Fruit fly (Drosophila melanogaster) whole organism, prepupa: ENCODE measurements around the gene CG4953.

Source experiments
- Blimp-1 ChIP-seq: fragments of 200-800 bp; sonication (Bioruptor generic); optimal IDR thresholded peaks from 3 replicates; lab custom pipeline; 2017; ENCODE audit warnings: missing biosample characterization, missing genetic modification characterization, mild to moderate bottlenecking, moderate library complexity, missing genetic modification reagents
- CG10631 ChIP-seq: fragments of 200-800 bp; sonication (Bioruptor generic); optimal IDR thresholded peaks from 2 replicates; lab custom pipeline; 2016; ENCODE audit warnings: missing biosample characterization, missing genetic modification characterization
- CG11294 ChIP-seq: fragments of 200-800 bp; sonication (Bioruptor generic); IDR thresholded peaks from 2 replicates; pipeline ENCODE4 v1.3.6; 2022; ENCODE audit warnings: missing biosample characterization, missing genetic modification characterization
- CG11762 ChIP-seq: fragments of 200-800 bp; sonication (Bioruptor generic); optimal IDR thresholded peaks from 3 replicates; lab custom pipeline; 2016; ENCODE audit warnings: missing biosample characterization, missing genetic modification characterization; ENCODE audit not compliant: insufficient read depth
- CG11902 ChIP-seq: fragments of 200-800 bp; sonication (Bioruptor generic); optimal IDR thresholded peaks from 3 replicates; lab custom pipeline; 2016; ENCODE audit warnings: missing biosample characterization, missing genetic modification characterization
- CG3032 ChIP-seq: fragments of 200-800 bp; optimal IDR thresholded peaks from 2 replicates; lab custom pipeline; 2019; ENCODE audit warnings: missing biosample characterization, mild to moderate bottlenecking, missing genetic modification characterization, moderate library complexity
- CG32006 ChIP-seq: fragments of 200-800 bp; sonication (Bioruptor generic); optimal IDR thresholded peaks from 3 replicates; lab custom pipeline; 2017; ENCODE audit warnings: missing biosample characterization, mild to moderate bottlenecking, missing genetic modification characterization
- CG34406 ChIP-seq: fragments of 200-800 bp; sonication (Bioruptor generic); optimal IDR thresholded peaks from 3 replicates; lab custom pipeline; 2016; ENCODE audit warnings: missing biosample characterization, missing genetic modification characterization
- CG4318 ChIP-seq: fragments of 200-800 bp; sonication (Bioruptor generic); optimal IDR thresholded peaks from 3 replicates; lab custom pipeline; 2017; ENCODE audit warnings: missing biosample characterization, mild to moderate bottlenecking, missing genetic modification characterization
- CG6276 ChIP-seq: fragments of 200-800 bp; sonication (Bioruptor generic); optimal IDR thresholded peaks from 2 replicates; lab custom pipeline; 2017; ENCODE audit warnings: missing biosample characterization, mild to moderate bottlenecking, missing genetic modification characterization
- CG6792 ChIP-seq: fragments of 200-800 bp; sonication (Bioruptor generic); optimal IDR thresholded peaks from 3 replicates; lab custom pipeline; 2016; ENCODE audit warnings: missing biosample characterization, missing genetic modification characterization
- CG6854 ChIP-seq: fragments of 200-800 bp; sonication (Bioruptor generic); optimal IDR thresholded peaks from 2 replicates; lab custom pipeline; 2017; ENCODE audit warnings: missing biosample characterization, mild to moderate bottlenecking, missing genetic modification characterization
- CG8319 ChIP-seq: fragments of 200-800 bp; sonication (Bioruptor generic); optimal IDR thresholded peaks from 3 replicates; lab custom pipeline; 2016; ENCODE audit warnings: missing biosample characterization, missing genetic modification characterization
- CG8632 ChIP-seq: fragments of 200-800 bp; sonication (Bioruptor generic); optimal IDR thresholded peaks from 3 replicates; lab custom pipeline; 2016; ENCODE audit warnings: missing biosample characterization, missing genetic modification characterization
- CG9139 ChIP-seq: fragments of 200-800 bp; sonication (Bioruptor generic); optimal IDR thresholded peaks from 3 replicates; lab custom pipeline; 2017; ENCODE audit warnings: missing biosample characterization, mild to moderate bottlenecking, missing genetic modification characterization
- Eip78C ChIP-seq: fragments of 200-800 bp; sonication (Bioruptor generic); peaks from one replicate; lab custom pipeline; 2016; ENCODE audit warnings: missing biosample characterization, missing genetic modification characterization
- Ets21C ChIP-seq: fragments of 200-800 bp; sonication (Bioruptor generic); optimal IDR thresholded peaks from 3 replicates; lab custom pipeline; 2016; ENCODE audit warnings: missing biosample characterization, missing genetic modification characterization
- Hr39 ChIP-seq: fragments of 200-800 bp; sonication (Bioruptor generic); optimal IDR thresholded peaks from 2 replicates; lab custom pipeline; 2016; ENCODE audit warnings: missing biosample characterization, missing genetic modification characterization
- Hr4 ChIP-seq: fragments of 200-800 bp; sonication (Bioruptor generic); optimal IDR thresholded peaks from 3 replicates; lab custom pipeline; 2016; ENCODE audit warnings: missing biosample characterization, missing genetic modification characterization
- Lpt ChIP-seq: fragments of 200-800 bp; sonication (Bioruptor generic); optimal IDR thresholded peaks from 3 replicates; lab custom pipeline; 2016; ENCODE audit warnings: missing biosample characterization, missing genetic modification characterization
- Met ChIP-seq: fragments of 200-800 bp; sonication (Bioruptor generic); optimal IDR thresholded peaks from 3 replicates; lab custom pipeline; 2016; ENCODE audit warnings: missing biosample characterization, missing genetic modification characterization
- Smox ChIP-seq: fragments of 200-800 bp; sonication (Bioruptor generic); optimal IDR thresholded peaks from 3 replicates; lab custom pipeline; 2016; ENCODE audit warnings: missing biosample characterization, missing genetic modification characterization
- Sox102F ChIP-seq: fragments of 200-800 bp; sonication (Bioruptor generic); optimal IDR thresholded peaks from 2 replicates; lab custom pipeline; 2016; ENCODE audit warnings: missing biosample characterization, mild to moderate bottlenecking, missing genetic modification characterization
- achi ChIP-seq: fragments of 200-800 bp; sonication (Bioruptor generic); optimal IDR thresholded peaks from 3 replicates; lab custom pipeline; 2016; ENCODE audit warnings: missing biosample characterization, missing genetic modification characterization
- cyc ChIP-seq: fragments of 200-800 bp; sonication (Bioruptor generic); optimal IDR thresholded peaks from 3 replicates; lab custom pipeline; 2016; ENCODE audit warnings: missing biosample characterization, missing genetic modification characterization
- dac ChIP-seq: fragments of 200-800 bp; sonication (Bioruptor generic); optimal IDR thresholded peaks from 2 replicates; lab custom pipeline; 2017; ENCODE audit warnings: missing biosample characterization, mild to moderate bottlenecking, missing genetic modification characterization
- dsx ChIP-seq: fragments of 200-800 bp; optimal IDR thresholded peaks from 3 replicates; lab custom pipeline; 2019; ENCODE audit warnings: missing biosample characterization, mild to moderate bottlenecking, missing genetic modification characterization, moderate library complexity; ENCODE audit not compliant: poor library complexity, severe bottlenecking
- esn ChIP-seq: fragments of 200-800 bp; sonication (Bioruptor generic); optimal IDR thresholded peaks from 2 replicates; lab custom pipeline; 2016; ENCODE audit warnings: missing biosample characterization, mild to moderate bottlenecking, missing genetic modification characterization, moderate library complexity
- fd85E ChIP-seq: fragments of 200-800 bp; sonication (Bioruptor generic); optimal IDR thresholded peaks from 3 replicates; lab custom pipeline; 2016; ENCODE audit warnings: missing biosample characterization, missing genetic modification characterization
- fkh ChIP-seq: fragments of 200-800 bp; sonication (Bioruptor generic); optimal IDR thresholded peaks from 3 replicates; lab custom pipeline; 2017; ENCODE audit warnings: missing biosample characterization, mild to moderate bottlenecking, missing genetic modification characterization, moderate library complexity
- lz ChIP-seq: fragments of 200-800 bp; sonication (Bioruptor generic); optimal IDR thresholded peaks from 3 replicates; lab custom pipeline; 2016; ENCODE audit warnings: missing biosample characterization, missing genetic modification characterization
- net ChIP-seq: fragments of 200-800 bp; sonication (Bioruptor generic); optimal IDR thresholded peaks from 3 replicates; lab custom pipeline; 2016; ENCODE audit warnings: missing biosample characterization, missing genetic modification characterization
- salr ChIP-seq, 2 experiments: fragments of 200-800 bp; sonication (Bioruptor generic); optimal IDR thresholded peaks; 3 replicates each; lab custom pipeline; 2016 to 2018; ENCODE audit warnings: missing biosample characterization in 2 of 2, missing genetic modification characterization in 2 of 2, mild to moderate bottlenecking in 1 of 2
- ss ChIP-seq, 2 experiments: fragments of 200-800 bp; sonication (Bioruptor generic); optimal IDR thresholded peaks; 2 replicates in 1 of 2; 3 replicates in 1 of 2; lab custom pipeline; 2017 to 2018; ENCODE audit warnings: mild to moderate bottlenecking in 2 of 2, missing biosample characterization in 2 of 2, missing genetic modification characterization in 2 of 2, moderate library complexity in 1 of 2
- svp ChIP-seq: fragments of 200-800 bp; sonication (Bioruptor generic); peaks from one replicate; lab custom pipeline; 2016; ENCODE audit warnings: missing biosample characterization, missing genetic modification characterization
- topi ChIP-seq: fragments of 200-800 bp; sonication (Bioruptor generic); optimal IDR thresholded peaks from 3 replicates; lab custom pipeline; 2016; ENCODE audit warnings: missing biosample characterization, missing genetic modification characterization
- vri ChIP-seq: fragments of 200-800 bp; sonication (Bioruptor generic); optimal IDR thresholded peaks from 3 replicates; lab custom pipeline; 2016; ENCODE audit warnings: missing biosample characterization, mild to moderate bottlenecking, missing genetic modification characterization

Gene CG4953

DNA sequence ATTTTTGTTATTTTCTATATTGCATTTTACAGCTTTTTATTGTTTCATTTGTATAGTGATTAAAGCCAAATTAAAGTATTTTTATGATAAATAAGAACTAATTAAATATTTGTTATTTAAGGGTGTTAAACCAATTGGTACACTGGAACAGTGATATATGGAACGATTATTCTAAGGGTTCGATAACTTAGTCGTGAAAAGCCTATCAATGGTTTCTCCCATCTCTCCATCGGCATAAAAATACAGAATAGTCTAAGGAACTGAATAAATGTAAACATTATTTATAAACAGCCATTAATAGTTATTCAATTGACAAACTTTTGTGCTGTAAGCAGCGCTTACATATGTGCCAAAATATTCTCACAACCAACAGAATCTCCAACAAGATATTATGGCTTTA is 1.4 kb upstream of the CG4953 start, which contains the start of gene Mob3:
TSS of gene Mob3 (plus strand) at position 208 of the 400 bp plus-strand sequence.
- TF ChIP-seq CG6854 (GFP tag; lab: Kevin White, UChicago) = no peak
- TF ChIP-seq esn (GFP tag; lab: Kevin White, UChicago) = peak; percentile 30
- peak; percentile 43 for TF ChIP-seq fkh

DNA sequence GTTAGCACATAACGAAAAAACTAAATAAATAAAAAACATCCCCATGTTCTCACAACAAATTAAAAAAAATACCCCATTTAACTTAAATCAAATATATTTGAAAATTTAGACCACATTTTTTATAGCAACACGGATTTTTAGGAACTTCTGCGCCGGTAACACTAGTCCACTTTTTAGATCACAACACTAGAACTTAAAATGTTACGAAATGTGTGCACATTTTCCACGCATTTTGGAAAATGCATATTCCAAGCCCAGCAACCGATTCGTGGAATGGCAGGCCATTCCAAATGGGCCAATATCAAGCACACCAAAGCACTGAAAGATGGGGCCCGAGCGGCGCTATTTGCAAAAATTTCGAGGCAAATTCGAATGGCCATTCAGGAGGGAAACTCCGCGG is 2.2 kb downstream of the CG4953 start, which contains the start of gene CG4957:
TSS of gene CG4957 (plus strand) at position 185 of the 400 bp plus-strand sequence.
- TF ChIP-seq dsx (GFP tag; lab: Kevin White, UChicago) = no peak
- TF ChIP-seq achi (GFP tag; lab: Kevin White, UChicago) = no peak
- TF ChIP-seq Hr39 = no peak
- TF ChIP-seq Sox102F (GFP tag; lab: Kevin White, UChicago) = no peak
- no peak for TF ChIP-seq CG11762 (GFP tag; lab: Kevin White, UChicago)
- no peak for TF ChIP-seq Met (GFP tag; lab: Kevin White, UChicago)
- TF ChIP-seq CG6854 (GFP tag; lab: Kevin White, UChicago) = no peak
- no peak for TF ChIP-seq cyc (GFP tag; lab: Kevin White, UChicago)
- TF ChIP-seq dac (GFP tag; lab: Kevin White, UChicago) = no peak
- no peak for TF ChIP-seq CG8319 (GFP tag; lab: Kevin White, UChicago)
- no peak for TF ChIP-seq fd85E (GFP tag; lab: Kevin White, UChicago)
- no peak for TF ChIP-seq CG4318 (GFP tag; lab: Kevin White, UChicago)
- TF ChIP-seq CG11294 (GFP tag; lab: Robert Waterston, UW) = no peak
- no peak for TF ChIP-seq Ets21C (GFP tag; lab: Kevin White, UChicago)
- no peak for TF ChIP-seq salr (GFP tag; optimal IDR thresholded peaks at IDR 0.05; lab: Kevin White, UChicago)
- TF ChIP-seq Hr4 (GFP tag; lab: Kevin White, UChicago) = no peak
- TF ChIP-seq Blimp-1 (GFP tag; lab: Kevin White, UChicago) = no peak
- TF ChIP-seq CG9139 (GFP tag; lab: Kevin White, UChicago) = no peak

DNA sequence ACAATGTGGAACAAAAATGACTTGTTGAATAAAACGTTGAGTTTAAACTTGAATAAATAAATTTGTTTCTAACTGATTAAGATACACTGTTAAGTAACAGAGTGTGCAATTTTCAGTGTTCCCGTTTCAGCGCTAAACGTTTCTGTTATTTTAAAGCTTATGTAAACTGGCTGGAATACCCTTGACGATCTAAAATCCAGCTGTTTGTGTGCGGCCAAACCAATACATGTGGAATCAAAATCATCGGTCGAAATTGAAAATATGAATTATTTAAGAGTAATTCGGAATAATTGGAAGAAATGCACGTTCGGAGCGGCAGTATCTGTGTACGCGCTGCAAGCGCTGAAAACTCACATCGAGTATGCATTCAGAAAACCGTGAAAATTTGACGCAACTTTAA is 3.4 kb downstream of the CG4953 start, which contains the start of gene Mulk:
TSS of gene Mulk (plus strand) at position 198 of the 400 bp plus-strand sequence.
- TF ChIP-seq CG32006 (GFP tag; lab: Kevin White, UChicago) (no peak), Hr4 (GFP tag; lab: Kevin White, UChicago) (no peak), achi (GFP tag; lab: Kevin White, UChicago) (no peak), lz (GFP tag; lab: Kevin White, UChicago) (no peak), ss (GFP tag; optimal IDR thresholded peaks at IDR 0.05; lab: Kevin White, UChicago) (no peak), cyc (GFP tag; lab: Kevin White, UChicago) (no peak), topi (GFP tag; lab: Kevin White, UChicago) (no peak), dsx (GFP tag; lab: Kevin White, UChicago) (no peak), CG3032 (tag; lab: Kevin White, UChicago) (no peak), CG11902 (no peak), CG8319 (GFP tag; lab: Kevin White, UChicago) (no peak), fkh (no peak), net (GFP tag; lab: Kevin White, UChicago) (no peak), CG11762 (GFP tag; lab: Kevin White, UChicago) (no peak), esn (GFP tag; lab: Kevin White, UChicago) (no peak), Hr39 (no peak), Lpt (GFP tag; lab: Kevin White, UChicago) (no peak), Eip78C (GFP tag; lab: Kevin White, UChicago) (no peak), dac (GFP tag; lab: Kevin White, UChicago) (no peak), CG6792 (GFP tag; lab: Kevin White, UChicago) (no peak)

DNA sequence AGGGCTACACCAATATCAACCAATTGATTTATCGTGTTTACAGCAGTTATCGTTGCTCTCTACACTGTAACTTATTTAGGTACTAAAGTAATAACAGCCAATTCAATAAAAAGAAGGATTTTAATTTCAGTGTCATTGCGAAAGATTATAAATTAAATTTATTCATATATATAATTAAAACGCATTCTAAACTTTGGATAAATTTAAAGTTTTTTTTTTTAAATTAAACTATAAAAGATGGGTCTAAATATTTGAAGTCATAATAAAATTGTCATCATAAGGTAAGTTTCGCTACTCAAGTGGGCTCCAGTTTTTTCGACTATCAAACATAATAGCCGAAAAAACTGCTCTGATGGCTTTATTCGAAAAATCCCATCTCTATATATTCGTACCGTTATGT is 5.7 kb downstream of the CG4953 start, which contains the start of gene trk:
TSS of gene trk (minus strand) at position 101 of the 400 bp plus-strand sequence.
- TF ChIP-seq vri (GFP tag; lab: Kevin White, UChicago) (no peak), CG10631 (no peak), svp (no peak), CG11294 (GFP tag; lab: Robert Waterston, UW) (no peak), CG8632 (GFP tag; lab: Kevin White, UChicago) (no peak), CG32006 (GFP tag; lab: Kevin White, UChicago) (no peak), Smox (GFP tag; lab: Kevin White, UChicago) (no peak), CG6854 (GFP tag; lab: Kevin White, UChicago) (no peak), Sox102F (GFP tag; lab: Kevin White, UChicago) (no peak), CG34406 (GFP tag; lab: Kevin White, UChicago) (no peak), net (GFP tag; lab: Kevin White, UChicago) (no peak), CG6276 (GFP tag; lab: Kevin White, UChicago) (no peak)
